Fruit fly (Drosophila melanogaster): ENCODE data around the gene CG32365.

CG32365 gene

DNA sequence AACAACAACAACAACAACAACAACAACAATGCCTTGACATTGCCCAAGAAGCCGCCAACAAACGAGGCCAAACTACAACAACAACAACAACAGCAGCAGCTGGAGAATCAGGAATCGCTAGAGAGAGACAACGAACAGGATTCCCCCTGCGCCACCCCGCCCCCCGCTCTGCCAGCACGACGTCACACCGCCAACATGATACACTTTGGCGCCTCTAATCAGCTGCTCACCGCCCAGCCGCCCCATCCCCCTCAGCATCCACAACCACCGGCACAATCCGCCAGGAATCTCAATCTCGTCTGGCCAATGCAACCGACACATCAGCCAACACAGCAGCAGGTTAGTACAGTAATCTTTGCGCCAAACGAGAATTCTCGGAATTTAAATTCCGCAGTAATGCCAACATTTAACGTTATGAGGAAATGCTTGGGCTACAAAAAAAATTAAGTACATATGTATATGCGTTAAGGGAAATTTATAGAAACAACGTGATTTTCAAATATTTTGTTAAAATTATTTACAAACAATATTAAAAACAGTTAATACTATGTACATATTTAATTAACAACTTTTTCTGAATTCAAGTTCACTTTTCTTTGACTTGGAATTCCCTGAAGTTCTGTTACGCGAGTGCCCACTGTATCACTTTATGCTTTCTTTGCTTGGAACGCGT is 1.0 kb downstream of the CG32365 start (continued):
- TF ChIP-seq grau (tag; optimal IDR thresholded peaks at IDR 0.05) (peak; percentile 90), CG3065 (GFP tag; optimal IDR thresholded peaks at IDR 0.05) (no peak), Dbx (GFP tag; IDR thresholded peaks at IDR 0.05) (no peak), Adf1 (GFP tag; IDR thresholded peaks at IDR 0.05) (no peak), TFAM (GFP tag; optimal IDR thresholded peaks at IDR 0.05) (no peak), CG12659 (GFP tag; optimal IDR thresholded peaks at IDR 0.05) (peak; percentile 50), jumu (GFP tag; optimal IDR thresholded peaks at IDR 0.05) (no peak), PHDP (tag; optimal IDR thresholded peaks at IDR 0.05) (peak; percentile 41), CG18764 (GFP tag; optimal IDR thresholded peaks at IDR 0.05) (no peak), ttk (GFP tag; IDR thresholded peaks at IDR 0.05) (peak; percentile 44), CG3163 (GFP tag; optimal IDR thresholded peaks at IDR 0.05) (no peak), cg (GFP tag; optimal IDR thresholded peaks at IDR 0.05) (no peak), ATbp (GFP tag; optimal IDR thresholded peaks at IDR 0.05) (peak; percentile 47), CG13424 (tag; optimal IDR thresholded peaks at IDR 0.05) (peak; percentile 64), CG9932 (GFP tag; IDR thresholded peaks at IDR 0.05) (no peak), CG2202 (tag; optimal IDR thresholded peaks at IDR 0.05) (no peak), CG17359 (tag; optimal IDR thresholded peaks at IDR 0.05) (peak; percentile 31), CG10979 (tag; optimal IDR thresholded peaks at IDR 0.05) (peak; percentile 48), CG18476 (GFP tag; optimal IDR thresholded peaks at IDR 0.05) (no peak), Trl (optimal IDR thresholded peaks at IDR 0.05) (no peak), Trl (GFP tag; optimal IDR thresholded peaks at IDR 0.05) (no peak), dpn (GFP tag; optimal IDR thresholded peaks at IDR 0.05) (peak in 1 of 2 experiments; percentile 45), HmgD (GFP tag; optimal IDR thresholded peaks at IDR 0.05) (no peak), CG8478 (optimal IDR thresholded peaks at IDR 0.05) (no peak), CG12744 (GFP tag; optimal IDR thresholded peaks at IDR 0.05) (no peak), gce (GFP tag; IDR thresholded peaks at IDR 0.05) (no peak), CG4730 (GFP tag; IDR thresholded peaks at IDR 0.05) (no peak), org-1 (GFP tag; optimal IDR thresholded peaks at IDR 0.05) (peak; percentile 38), sqz (GFP tag; optimal IDR thresholded peaks at IDR 0.05) (no peak), pan (optimal IDR thresholded peaks at IDR 0.05) (no peak), pan (GFP tag; optimal IDR thresholded peaks at IDR 0.05 in 1 of 2, IDR thresholded peaks at IDR 0.05 in 1 of 2) (peak in 1 of 2 experiments; percentile 36), CG12104 (GFP tag; optimal IDR thresholded peaks at IDR 0.05) (no peak), B-H1 (GFP tag; IDR thresholded peaks at IDR 0.05) (no peak), eve (GFP tag; optimal IDR thresholded peaks at IDR 0.05) (peak in 1 of 2 experiments; percentile 74), CG7357 (GFP tag; IDR thresholded peaks at IDR 0.05) (peak; percentile 44; the same call in 1 of the 3 replicates), H15 (GFP tag; IDR thresholded peaks at IDR 0.05) (peak; percentile 41; the same call in 1 of the 3 replicates), CG31441 (GFP tag; IDR thresholded peaks at IDR 0.05) (peak; percentile 63), CG30403 (GFP tag; optimal IDR thresholded peaks at IDR 0.05) (peak; percentile 42), CoRest (tag; optimal IDR thresholded peaks at IDR 0.05) (peak; percentile 57), Rx (GFP tag; IDR thresholded peaks at IDR 0.05) (no peak), Xrp1 (GFP tag; IDR thresholded peaks at IDR 0.05) (peak; percentile 32; the same call in 1 of the 2 replicates), CG14710 (tag; optimal IDR thresholded peaks at IDR 0.05) (peak; percentile 22), CG30020 (tag; optimal IDR thresholded peaks at IDR 0.05) (peak; percentile 0), Chrac-16 (GFP tag; optimal IDR thresholded peaks at IDR 0.05) (peak; percentile 17), bowl (GFP tag; IDR thresholded peaks at IDR 0.05) (0 out of 2 replicates have a peak, but pooled peaks have one; percentile 16), hkb (optimal IDR thresholded peaks at IDR 0.05) (no peak), hkb (GFP tag; IDR thresholded peaks at IDR 0.05) (peak; percentile 41; the same call in 1 of the 2 replicates), stc (GFP tag; IDR thresholded peaks at IDR 0.05) (no peak), peb (GFP tag; IDR thresholded peaks at IDR 0.05) (no peak), br (optimal IDR thresholded peaks at IDR 0.05) (no peak), lab (GFP tag; optimal IDR thresholded peaks at IDR 0.05) (peak; percentile 14), CG15696 (tag; optimal IDR thresholded peaks at IDR 0.05) (no peak)

Measured in whole organism, embryonic.